Worm (Caenorhabditis elegans) whole organism, midembryonic: ENCODE measurements around the gene Y55F3AM.13.

Experiments used
- flt-1 ChIP-seq: fragments of 200-800 bp; sonication (Bioruptor generic); IDR thresholded peaks from 2 replicates; pipeline ENCODE4 v1.3.6; 2022; ENCODE audit warnings: missing genetic modification characterization, missing compliant biosample characterization
- klf-2 ChIP-seq: fragments of 200-800 bp; sonication (Bioruptor generic); conservative IDR thresholded peaks from 2 replicates; pipeline ENCODE4 v1.3.6; 2022; ENCODE audit warnings: missing genetic modification reagents, missing genetic modification characterization, missing compliant biosample characterization

ce11 chrIV:1070383-1070782, 14.3 kb upstream of the Y55F3AM.13 start:
- TF ChIP-seq flt-1 (GFP tag; lab: Robert Waterston, UW) (no peak), klf-2 (GFP tag; lab: Robert Waterston, UW) (no peak)
